Worm (Caenorhabditis elegans): ENCODE data around the gene F26G1.3.

The F26G1.3 gene

ce11 chrII:4753133-4753532 is 5.4 kb upstream of the F26G1.3 start, which contains the start of gene C27D9.1:
TSS of gene C27D9.1 (plus strand) at chrII:4753413.
- TF ChIP-seq zag-1 (tag; optimal IDR thresholded peaks at IDR 0.05) (no peak), ZK546.5 (tag; optimal IDR thresholded peaks at IDR 0.05) (no peak), egl-5 (tag; optimal IDR thresholded peaks at IDR 0.05) (no peak), ztf-4 (tag; optimal IDR thresholded peaks at IDR 0.05) (no peak), ceh-82 (tag; optimal IDR thresholded peaks at IDR 0.05) (no peak), elt-2 (tag; optimal IDR thresholded peaks at IDR 0.05) (no peak), nhr-25 (tag; optimal IDR thresholded peaks at IDR 0.05) (no peak), elt-1 (tag; optimal IDR thresholded peaks at IDR 0.05) (no peak), ama-1 (optimal IDR thresholded peaks at IDR 0.05) (no peak), nhr-76 (tag; optimal IDR thresholded peaks at IDR 0.05) (no peak), pqm-1 (tag; optimal IDR thresholded peaks at IDR 0.05) (no peak)

ce11 chrII:4755654-4756053 is 2.9 kb upstream of the F26G1.3 start:
- TF ChIP-seq nhr-67 (tag; optimal IDR thresholded peaks at IDR 0.05) = no peak
- TF ChIP-seq R02D3.7 (tag; optimal IDR thresholded peaks at IDR 0.05) = no peak

ce11 chrII:4756751-4757150 is 1.8 kb upstream of the F26G1.3 start, which contains the start of gene C27D9.2:
TSS of gene C27D9.2 (minus strand) at chrII:4756851.
- TF ChIP-seq aly-2 (tag; optimal IDR thresholded peaks at IDR 0.05) (no peak), mml-1 (tag; optimal IDR thresholded peaks at IDR 0.05) (no peak), fkh-10 (GFP tag; optimal IDR thresholded peaks at IDR 0.05) (no peak), nhr-11 (tag; optimal IDR thresholded peaks at IDR 0.05) (no peak), pha-4 (tag; optimal IDR thresholded peaks at IDR 0.05) (no peak), nfya-1 (tag; optimal IDR thresholded peaks at IDR 0.05; ENCODE audit: insufficient read depth) (no peak), nhr-12 (tag; optimal IDR thresholded peaks at IDR 0.05) (no peak), nhr-28 (tag; optimal IDR thresholded peaks at IDR 0.05) (no peak), unc-62 (GFP tag; optimal IDR thresholded peaks at IDR 0.05) (no peak), pqm-1 (tag; optimal IDR thresholded peaks at IDR 0.05) (no peak), daf-12 (tag; optimal IDR thresholded peaks at IDR 0.05) (no peak), ZK546.5 (tag; optimal IDR thresholded peaks at IDR 0.05) (no peak), jun-1 (tag; optimal IDR thresholded peaks at IDR 0.05) (no peak), nhr-43 (tag; optimal IDR thresholded peaks at IDR 0.05; ENCODE audit: poor library complexity, severe bottlenecking) (no peak), nhr-23 (tag; optimal IDR thresholded peaks at IDR 0.05) (no peak), nhr-67 (tag; optimal IDR thresholded peaks at IDR 0.05) (no peak), elt-2 (tag; optimal IDR thresholded peaks at IDR 0.05) (no peak), ceh-16 (tag; optimal IDR thresholded peaks at IDR 0.05) (no peak), egl-5 (tag; optimal IDR thresholded peaks at IDR 0.05) (no peak)

- TF ChIP-seq aly-2 (tag; optimal IDR thresholded peaks at IDR 0.05) = no peak
- TF ChIP-seq nhr-25 (tag; optimal IDR thresholded peaks at IDR 0.05) = peak; percentile 52
- peak; percentile 93 for TF ChIP-seq elt-1 (tag; optimal IDR thresholded peaks at IDR 0.05)
Observed at ce11 chrII:4759835-4760234, 1.3 kb downstream of the F26G1.3 start.

ce11 chrII:4761020-4761419 is 2.5 kb downstream of the F26G1.3 start:
- TF ChIP-seq egl-5 (tag; optimal IDR thresholded peaks at IDR 0.05) = no peak
- peak; percentile 76 for TF ChIP-seq elt-1 (tag; optimal IDR thresholded peaks at IDR 0.05)

- no peak for TF ChIP-seq ztf-4 (tag; optimal IDR thresholded peaks at IDR 0.05)
- no peak for TF ChIP-seq lsy-12 (tag; optimal IDR thresholded peaks at IDR 0.05)
- peak; percentile 13 for TF ChIP-seq nhr-25 (tag; optimal IDR thresholded peaks at IDR 0.05)
- no peak for TF ChIP-seq lin-39 (tag; optimal IDR thresholded peaks at IDR 0.05)
- TF ChIP-seq fos-1 (tag; optimal IDR thresholded peaks at IDR 0.05) = no peak
- TF ChIP-seq mdl-1 (tag; optimal IDR thresholded peaks at IDR 0.05) = no peak
- no peak for TF ChIP-seq nhr-12 (tag; optimal IDR thresholded peaks at IDR 0.05)
- no peak for TF ChIP-seq elt-2 (tag; optimal IDR thresholded peaks at IDR 0.05)
- TF ChIP-seq lin-15B (tag; optimal IDR thresholded peaks at IDR 0.05) = no peak
- TF ChIP-seq fkh-2 (tag; optimal IDR thresholded peaks at IDR 0.05) = no peak
- TF ChIP-seq elt-3 (tag; optimal IDR thresholded peaks at IDR 0.05) = no peak
- TF ChIP-seq unc-62 (GFP tag; optimal IDR thresholded peaks at IDR 0.05) = no peak
- TF ChIP-seq elt-1 (tag; optimal IDR thresholded peaks at IDR 0.05) = peak; percentile 20
- TF ChIP-seq ceh-28 (tag; optimal IDR thresholded peaks at IDR 0.05) = no peak
- no peak for TF ChIP-seq jun-1 (tag; optimal IDR thresholded peaks at IDR 0.05)
- no peak for TF ChIP-seq sea-2 (GFP tag; optimal IDR thresholded peaks at IDR 0.05)
Observed at ce11 chrII:4762574-4763285, 4.2 kb downstream of the F26G1.3 start, which contains the start of gene F26G1.2. TSS of gene F26G1.2 (plus strand) at chrII:4763081.
